Fruit fly (Drosophila melanogaster) whole organism, embryonic: ENCODE data around the gene CG42634.

Source experiments
- CG15269 ChIP-seq: fragments of 200-800 bp; sonication (Bioruptor generic); optimal IDR thresholded peaks from 2 replicates; lab custom pipeline; 2018; ENCODE audit warnings: missing biosample characterization, mild to moderate bottlenecking, missing genetic modification characterization, moderate library complexity
- CG16815 ChIP-seq: fragments of 200-800 bp; sonication (Bioruptor generic); optimal IDR thresholded peaks from 3 replicates; lab custom pipeline; 2017; ENCODE audit warnings: missing biosample characterization, mild to moderate bottlenecking, missing genetic modification characterization
- CG17568 ChIP-seq: fragments of 200-800 bp; sonication (Bioruptor generic); optimal IDR thresholded peaks from 2 replicates; lab custom pipeline; 2018; ENCODE audit warnings: missing biosample characterization, mild to moderate bottlenecking, missing genetic modification characterization, moderate library complexity
- CG3065 ChIP-seq: fragments of 200-800 bp; sonication (Bioruptor generic); optimal IDR thresholded peaks from 2 replicates; lab custom pipeline; 2016; ENCODE audit warnings: missing biosample characterization, missing genetic modification characterization
- CG33213 ChIP-seq: fragments of 200-800 bp; sonication (Bioruptor generic); optimal IDR thresholded peaks from 3 replicates; lab custom pipeline; 2016; ENCODE audit warnings: missing biosample characterization, missing genetic modification characterization
- CG4328 ChIP-seq: fragments of 200-800 bp; sonication (Bioruptor generic); optimal IDR thresholded peaks from 3 replicates; lab custom pipeline; 2017; ENCODE audit warnings: missing biosample characterization, missing genetic modification reagents, missing genetic modification characterization
- CTCF ChIP-seq: fragments of 200-800 bp; sonication (Bioruptor generic); optimal IDR thresholded peaks from 2 replicates; lab custom pipeline; 2017; ENCODE audit warnings: missing biosample characterization, mild to moderate bottlenecking, missing genetic modification characterization, moderate library complexity
- HLHmδ ChIP-seq: fragments of 200-800 bp; sonication (Bioruptor generic); optimal IDR thresholded peaks from 2 replicates; lab custom pipeline; 2018; ENCODE audit warnings: missing biosample characterization, mild to moderate bottlenecking, missing genetic modification characterization, moderate library complexity
- Jarid2 ChIP-seq: fragments of 200-800 bp; sonication (Bioruptor generic); optimal IDR thresholded peaks from 3 replicates; lab custom pipeline; 2017; ENCODE audit warnings: mild to moderate bottlenecking, missing biosample characterization, missing genetic modification reagents, missing genetic modification characterization
- Nf-YA ChIP-seq: fragments of 200-800 bp; sonication (Bioruptor generic); IDR thresholded peaks from 2 replicates; pipeline ENCODE4 v1.3.6; 2022; ENCODE audit warnings: missing biosample characterization, missing genetic modification characterization
- Taf1 ChIP-seq: fragments of 200-800 bp; sonication (Bioruptor generic); IDR thresholded peaks from 2 replicates; pipeline ENCODE4 v1.3.6; 2022; ENCODE audit warnings: missing biosample characterization, missing genetic modification characterization
- amos ChIP-seq: fragments of 200-800 bp; sonication (Bioruptor generic); IDR thresholded peaks from 2 replicates; pipeline ENCODE4 v1.3.6; 2022; ENCODE audit warnings: missing biosample characterization, missing genetic modification characterization; ENCODE audit not compliant: partially characterized antibody
- ems ChIP-seq: fragments of 200-800 bp; sonication (Bioruptor generic); optimal IDR thresholded peaks from 3 replicates; lab custom pipeline; 2016; ENCODE audit warnings: missing biosample characterization, missing genetic modification characterization
- sim ChIP-seq: fragments of 200-800 bp; sonication (Bioruptor generic); IDR thresholded peaks from 2 replicates; pipeline ENCODE4 v1.3.6; 2022; ENCODE audit warnings: missing biosample characterization, missing genetic modification characterization
- sisA ChIP-seq: fragments of 200-800 bp; sonication (Bioruptor generic); IDR thresholded peaks from 2 replicates; pipeline ENCODE4 v1.3.6; 2022; ENCODE audit warnings: missing biosample characterization, missing genetic modification characterization
- vfl ChIP-seq: fragments of 200-800 bp; sonication (Bioruptor generic); optimal IDR thresholded peaks from 2 replicates; lab custom pipeline; 2016; ENCODE audit warnings: missing biosample characterization, missing genetic modification characterization
- wor ChIP-seq: fragments of 200-800 bp; sonication (Bioruptor generic); IDR thresholded peaks from 2 replicates; pipeline ENCODE4 v1.3.6; 2022; ENCODE audit warnings: missing biosample characterization, missing genetic modification characterization

The CG42634 gene

dm6 chr2L:18012168-18012567, 4.4 kb downstream of the CG42634 start, which contains the start of gene rdo (continued):
- peak; percentile 40 for TF ChIP-seq Jarid2 (GFP tag; lab: Kevin White, UChicago)
- TF ChIP-seq CG17568 (GFP tag; lab: Kevin White, UChicago), result no peak
- no peak for TF ChIP-seq CG33213 (GFP tag; lab: Kevin White, UChicago)
- 0 out of 2 replicates have a peak, but pooled peaks have one; percentile 15 for TF ChIP-seq sisA
- no peak for TF ChIP-seq sim
- TF ChIP-seq CG4328, result no peak
- no peak for TF ChIP-seq CG15269 (tag; lab: Kevin White, UChicago)
- no peak for TF ChIP-seq Nf-YA (GFP tag; lab: Robert Waterston, UW)
- TF ChIP-seq Taf1, result no peak
- TF ChIP-seq ems (GFP tag; lab: Kevin White, UChicago), result no peak
- no peak; the same call in 1 of the 2 replicates for TF ChIP-seq amos (GFP tag; lab: Robert Waterston, UW)
- TF ChIP-seq HLHmδ (GFP tag; lab: Kevin White, UChicago), result no peak

DNA sequence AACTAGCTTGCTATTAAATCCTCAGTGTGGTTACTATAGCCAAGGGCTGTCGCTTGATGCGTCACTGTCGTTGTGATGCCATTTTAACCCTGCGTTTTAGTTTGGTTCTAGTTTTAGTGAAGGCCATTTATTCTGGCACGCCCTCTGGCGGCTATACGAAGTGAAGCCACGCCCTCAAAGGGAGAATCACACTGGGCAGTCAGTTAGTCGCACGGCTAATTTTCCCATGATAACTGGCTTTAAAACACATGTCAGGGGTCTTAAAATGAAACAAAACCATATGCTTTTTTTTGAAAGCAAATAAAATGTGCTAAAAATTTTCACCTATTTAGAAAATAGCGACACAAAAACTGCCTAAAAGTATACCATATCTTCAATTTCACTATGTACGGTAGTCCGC, 25.0 kb downstream of the CG42634 start:
- TF ChIP-seq vfl (GFP tag; lab: Kevin White, UChicago), result no peak
- TF ChIP-seq CG16815, result no peak
- TF ChIP-seq CG15269 (tag; lab: Kevin White, UChicago), result no peak
- TF ChIP-seq wor, result no peak
- TF ChIP-seq CTCF (GFP tag; lab: Kevin White, UChicago), result peak; percentile 85
- peak; percentile 73 for TF ChIP-seq CG3065 (GFP tag; lab: Kevin White, UChicago)
